Worm (Caenorhabditis elegans): Measurements from ENCODE around the gene ulp-3.

ulp-3 gene

DNA sequence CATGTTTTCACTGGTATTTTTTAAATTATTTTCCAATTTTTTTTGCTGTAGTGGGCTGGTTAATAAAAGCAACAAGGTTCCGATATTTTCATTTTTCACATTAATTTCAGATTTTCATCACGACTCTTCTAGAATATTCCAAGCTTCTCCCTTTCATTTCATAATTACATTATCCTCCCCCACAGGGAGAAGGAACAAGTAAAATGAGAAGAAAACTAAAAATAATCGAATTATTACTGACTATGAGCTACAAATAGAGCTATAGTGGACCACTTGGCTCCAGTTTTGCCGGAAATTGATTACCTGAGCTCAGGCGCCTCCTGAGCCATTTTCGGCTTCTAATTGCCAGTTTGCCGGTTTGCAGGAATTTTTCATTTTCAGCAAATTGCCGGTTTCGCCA lies 12.2 kb downstream of the ulp-3 start:
- TF ChIP-seq tab-1 (GFP tag; IDR thresholded peaks at IDR 0.05), result no peak
- no peak for TF ChIP-seq flt-1 (GFP tag; IDR thresholded peaks at IDR 0.05)
- no peak for TF ChIP-seq ztf-23 (GFP tag; IDR thresholded peaks at IDR 0.05)
- no peak for TF ChIP-seq med-1 (GFP tag; optimal IDR thresholded peaks at IDR 0.05; ENCODE audit: insufficient read depth)
- TF ChIP-seq klf-2 (GFP tag; conservative IDR thresholded peaks at IDR 0.05), result no peak
- TF ChIP-seq cog-1 (tag; optimal IDR thresholded peaks at IDR 0.05), result no peak

DNA sequence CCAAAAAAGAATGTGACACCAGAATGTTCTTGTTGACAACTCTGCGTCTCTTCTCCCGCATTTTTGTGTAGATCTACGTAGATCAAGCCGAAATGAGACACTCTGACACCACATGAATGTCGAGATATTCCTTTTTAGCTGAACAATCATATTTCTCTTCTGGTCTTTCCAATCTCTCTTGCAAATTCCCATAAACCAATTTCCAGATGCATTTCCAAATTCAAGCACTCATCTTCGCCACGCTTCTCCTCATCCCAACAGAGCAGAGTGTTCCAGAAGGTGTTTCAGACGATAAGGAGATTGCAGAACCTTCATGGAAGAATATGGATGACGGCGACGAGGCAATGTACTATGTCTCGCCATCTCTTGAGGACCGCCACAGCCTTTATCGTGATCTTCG lies 16.3 kb downstream of the ulp-3 start, which contains the start of gene Y76B12C.8:
Y76B12C.8 (plus strand) TSS at position 207 of the 400 bp plus-strand sequence.
- TF ChIP-seq T22C8.4 (GFP tag; IDR thresholded peaks at IDR 0.05) (no peak), ztf-23 (GFP tag; IDR thresholded peaks at IDR 0.05) (no peak), flt-1 (GFP tag; IDR thresholded peaks at IDR 0.05) (no peak), klf-2 (GFP tag; conservative IDR thresholded peaks at IDR 0.05) (no peak), cog-1 (tag; optimal IDR thresholded peaks at IDR 0.05) (no peak), tab-1 (GFP tag; IDR thresholded peaks at IDR 0.05) (no peak), ztf-29 (GFP tag; IDR thresholded peaks at IDR 0.05) (no peak), med-1 (GFP tag; optimal IDR thresholded peaks at IDR 0.05; ENCODE audit: insufficient read depth) (no peak), ref-1 (GFP tag; conservative IDR thresholded peaks at IDR 0.05) (no peak)

DNA sequence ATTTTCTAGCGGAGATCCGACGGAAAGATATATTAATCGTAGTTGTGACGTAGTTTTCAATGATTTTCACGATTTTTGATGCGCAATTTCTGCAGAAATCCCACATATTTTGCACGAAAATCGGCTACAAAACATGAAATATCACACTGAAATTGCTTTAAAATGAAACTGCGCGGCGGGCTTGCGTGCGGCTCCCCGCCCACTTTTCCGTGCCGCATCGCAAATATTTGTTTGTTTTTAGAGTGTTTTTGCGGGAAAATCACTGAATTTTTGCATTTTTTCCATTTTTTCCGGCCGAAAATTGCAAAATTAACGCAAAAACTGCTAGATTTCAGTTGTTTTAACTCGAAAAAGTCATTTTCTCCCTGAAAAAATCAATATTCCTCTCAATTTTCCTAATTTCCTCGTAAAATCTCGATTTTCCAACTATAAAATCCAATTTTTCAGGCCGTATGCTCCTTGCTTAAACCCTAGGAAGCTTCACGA lies 17.6 kb downstream of the ulp-3 start, which contains the start of gene Y76B12C.6:
Y76B12C.6 (plus strand) TSS at position 436 of the 486 bp plus-strand sequence.
- peak; percentile 56; the same call in 1 of the 2 replicates for TF ChIP-seq ztf-29 (GFP tag; IDR thresholded peaks at IDR 0.05)
- TF ChIP-seq ztf-23 (GFP tag; IDR thresholded peaks at IDR 0.05), result peak; percentile 74
- TF ChIP-seq flt-1 (GFP tag; IDR thresholded peaks at IDR 0.05), result peak; percentile 79
- TF ChIP-seq klf-2 (GFP tag; conservative IDR thresholded peaks at IDR 0.05), result 0 out of 2 replicates have a peak, but pooled peaks have one; percentile 54
- TF ChIP-seq cog-1 (tag; optimal IDR thresholded peaks at IDR 0.05), result peak; percentile 36
- TF ChIP-seq med-1 (GFP tag; optimal IDR thresholded peaks at IDR 0.05; ENCODE audit: insufficient read depth), result peak; percentile 38
- 0 out of 2 replicates have a peak, but pooled peaks have one; percentile 6 for TF ChIP-seq T22C8.4 (GFP tag; IDR thresholded peaks at IDR 0.05)
- TF ChIP-seq tab-1 (GFP tag; IDR thresholded peaks at IDR 0.05), result peak; percentile 65; the same call in 1 of the 2 replicates
- 0 out of 2 replicates have a peak, but pooled peaks have one; percentile 33 for TF ChIP-seq ref-1 (GFP tag; conservative IDR thresholded peaks at IDR 0.05)

ce11 chrIV:1990843-1991339 lies 27.5 kb downstream of the ulp-3 start:
- 0 out of 2 replicates have a peak, but pooled peaks have one; percentile 6 for TF ChIP-seq flt-1 (GFP tag; IDR thresholded peaks at IDR 0.05)
- TF ChIP-seq T22C8.4 (GFP tag; IDR thresholded peaks at IDR 0.05), result no peak
- TF ChIP-seq klf-2 (GFP tag; conservative IDR thresholded peaks at IDR 0.05), result no peak
- TF ChIP-seq cog-1 (tag; optimal IDR thresholded peaks at IDR 0.05), result no peak

ce11 chrIV:1992789-1993188 lies 29.4 kb downstream of the ulp-3 start, which contains the start of gene xpc-1:
xpc-1 (plus strand) TSS chrIV:1993089.
- TF ChIP-seq klf-2 (GFP tag; conservative IDR thresholded peaks at IDR 0.05), result no peak
- TF ChIP-seq flt-1 (GFP tag; IDR thresholded peaks at IDR 0.05), result no peak
- TF ChIP-seq T22C8.4 (GFP tag; IDR thresholded peaks at IDR 0.05), result no peak
- no peak for TF ChIP-seq ztf-23 (GFP tag; IDR thresholded peaks at IDR 0.05)
- TF ChIP-seq tab-1 (GFP tag; IDR thresholded peaks at IDR 0.05), result no peak
- TF ChIP-seq med-1 (GFP tag; optimal IDR thresholded peaks at IDR 0.05; ENCODE audit: insufficient read depth), result no peak
- TF ChIP-seq ztf-29 (GFP tag; IDR thresholded peaks at IDR 0.05), result no peak
- no peak for TF ChIP-seq cog-1 (tag; optimal IDR thresholded peaks at IDR 0.05)
- TF ChIP-seq ref-1 (GFP tag; conservative IDR thresholded peaks at IDR 0.05), result no peak

DNA sequence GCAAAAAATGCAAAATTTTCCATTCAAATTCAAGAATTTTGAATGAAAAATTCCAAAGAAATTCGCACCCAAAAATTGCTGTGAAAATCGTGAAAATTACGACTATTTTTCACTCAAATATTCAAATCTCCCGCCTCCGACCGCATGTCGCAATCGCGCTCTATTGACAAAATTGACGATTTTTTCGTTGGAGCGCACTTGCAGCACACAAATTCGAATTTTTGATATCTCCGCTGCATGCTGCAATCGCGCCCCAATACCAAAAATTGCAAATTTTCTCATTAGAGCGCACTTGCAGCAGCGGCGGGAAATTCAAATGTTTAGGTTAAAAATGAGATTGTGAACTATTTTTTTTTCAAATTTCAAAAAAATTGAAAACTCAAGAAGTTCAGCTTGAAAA lies 34.3 kb downstream of the ulp-3 start:
- TF ChIP-seq klf-2 (GFP tag; conservative IDR thresholded peaks at IDR 0.05), result no peak
- no peak for TF ChIP-seq cog-1 (tag; optimal IDR thresholded peaks at IDR 0.05)
- TF ChIP-seq T22C8.4 (GFP tag; IDR thresholded peaks at IDR 0.05), result no peak
- TF ChIP-seq ztf-23 (GFP tag; IDR thresholded peaks at IDR 0.05), result no peak

DNA sequence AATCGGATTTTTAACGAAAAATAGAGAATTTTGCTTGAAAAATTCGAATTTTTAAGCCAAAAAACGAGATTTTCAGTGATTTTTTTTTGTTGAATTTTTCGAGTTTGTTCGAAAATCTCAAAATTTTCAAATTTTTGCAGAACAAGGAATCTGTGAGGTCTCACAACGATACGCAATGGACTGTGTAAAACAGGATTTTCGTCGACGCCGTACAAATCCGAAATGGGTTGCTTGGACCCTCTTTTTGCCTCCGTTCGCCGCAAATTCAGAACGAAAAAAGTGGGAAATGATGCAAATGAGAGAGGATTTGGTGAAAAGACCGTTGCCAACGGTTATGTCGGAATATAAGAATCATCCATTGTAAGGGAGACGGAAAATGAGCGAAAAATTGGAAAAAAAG lies 38.9 kb downstream of the ulp-3 start:
- TF ChIP-seq med-1 (GFP tag; optimal IDR thresholded peaks at IDR 0.05; ENCODE audit: insufficient read depth) (no peak), ztf-29 (GFP tag; IDR thresholded peaks at IDR 0.05) (no peak), T22C8.4 (GFP tag; IDR thresholded peaks at IDR 0.05) (no peak), cog-1 (tag; optimal IDR thresholded peaks at IDR 0.05) (no peak), ref-1 (GFP tag; conservative IDR thresholded peaks at IDR 0.05) (no peak), ztf-23 (GFP tag; IDR thresholded peaks at IDR 0.05) (no peak), flt-1 (GFP tag; IDR thresholded peaks at IDR 0.05) (no peak), tab-1 (GFP tag; IDR thresholded peaks at IDR 0.05) (no peak), klf-2 (GFP tag; conservative IDR thresholded peaks at IDR 0.05) (no peak)

ce11 chrIV:2008920-2009319 lies 45.5 kb downstream of the ulp-3 start:
- TF ChIP-seq klf-2 (GFP tag; conservative IDR thresholded peaks at IDR 0.05) (no peak), med-1 (GFP tag; optimal IDR thresholded peaks at IDR 0.05; ENCODE audit: insufficient read depth) (no peak), ref-1 (GFP tag; conservative IDR thresholded peaks at IDR 0.05) (no peak), T22C8.4 (GFP tag; IDR thresholded peaks at IDR 0.05) (no peak), ztf-23 (GFP tag; IDR thresholded peaks at IDR 0.05) (no peak), tab-1 (GFP tag; IDR thresholded peaks at IDR 0.05) (no peak), flt-1 (GFP tag; IDR thresholded peaks at IDR 0.05) (no peak), cog-1 (tag; optimal IDR thresholded peaks at IDR 0.05) (no peak), ztf-29 (GFP tag; IDR thresholded peaks at IDR 0.05) (no peak)
